Worm (Caenorhabditis elegans) whole organism, L4 larva: ENCODE results near the gene K09A9.8.

Experiments
- D1046.2 ChIP-seq: fragments of 200-800 bp; sonication (Bioruptor generic); IDR thresholded peaks from 2 replicates; pipeline ENCODE4 v1.3.6; 2022; ENCODE audit warnings: missing genetic modification characterization, missing compliant biosample characterization
- F10B5.3 ChIP-seq: sonication (generic microtip); optimal IDR thresholded peaks from 2 replicates; lab custom pipeline; 2016; ENCODE audit warnings: mild to moderate bottlenecking, missing genetic modification characterization, missing compliant biosample characterization
- F26F4.8 ChIP-seq: fragments of 200-800 bp; sonication (Bioruptor generic); conservative IDR thresholded peaks from 2 replicates; pipeline ENCODE4 v1.3.6; 2022; ENCODE audit warnings: missing genetic modification characterization, missing compliant biosample characterization
- F49E8.2 ChIP-seq: sonication (generic microtip); optimal IDR thresholded peaks from 2 replicates; lab custom pipeline; 2016; ENCODE audit warnings: missing compliant biosample characterization, mild to moderate bottlenecking, missing genetic modification characterization, borderline replicate concordance
- T20F7.1 ChIP-seq: fragments of 200-800 bp; sonication (Bioruptor generic); optimal IDR thresholded peaks from 2 replicates; lab custom pipeline; 2018; ENCODE audit warnings: mild to moderate bottlenecking, missing genetic modification characterization, missing compliant biosample characterization
- T26A8.4 ChIP-seq: fragments of 200-800 bp; sonication (Bioruptor generic); IDR thresholded peaks from 2 replicates; pipeline ENCODE4 v1.3.6; 2022; ENCODE audit warnings: missing genetic modification characterization, missing compliant biosample characterization
- Y105C5A.15 ChIP-seq: fragments of 200-800 bp; sonication (Bioruptor generic); IDR thresholded peaks from 2 replicates; pipeline ENCODE4 v1.3.6; 2022; ENCODE audit warnings: missing genetic modification characterization, missing compliant biosample characterization
- ZK337.2 ChIP-seq: fragments of 200-800 bp; sonication (Bioruptor generic); IDR thresholded peaks from 2 replicates; pipeline ENCODE4 v1.3.6; 2022; ENCODE audit warnings: missing genetic modification reagents, missing genetic modification characterization, missing compliant biosample characterization
- ZK546.5 ChIP-seq, 2 experiments: sonication (generic microtip); optimal IDR thresholded peaks; 2 replicates each; lab custom pipeline; 2017; ENCODE audit warnings: missing biosample characterization in 2 of 2, missing genetic modification characterization in 2 of 2
- aha-1 ChIP-seq: fragments of 150-350 bp; peaks from one replicate; lab custom pipeline; 2014; ENCODE audit warnings: missing biosample characterization, missing genetic modification characterization
- ama-1 ChIP-seq: fragments of 150-350 bp; optimal IDR thresholded peaks from 2 replicates; lab custom pipeline; 2014; ENCODE audit warnings: inconsistent platforms, mixed read lengths
- attf-4 ChIP-seq: sonication (generic microtip); optimal IDR thresholded peaks from 3 replicates; lab custom pipeline; 2017; ENCODE audit warnings: missing biosample characterization, missing genetic modification characterization
- ceh-28 ChIP-seq: fragments of 150-350 bp; optimal IDR thresholded peaks from 2 replicates; lab custom pipeline; 2014; ENCODE audit warnings: missing biosample characterization, missing genetic modification reagents, missing genetic modification characterization
- ceh-44 ChIP-seq: fragments of 200-800 bp; sonication (Bioruptor generic); IDR thresholded peaks from 2 replicates; pipeline ENCODE4 v1.3.6; 2022; ENCODE audit warnings: missing genetic modification reagents, missing genetic modification characterization, missing compliant biosample characterization
- ceh-62 ChIP-seq: sonication (generic microtip); optimal IDR thresholded peaks from 2 replicates; lab custom pipeline; 2017; ENCODE audit warnings: missing biosample characterization, missing genetic modification characterization
- daf-8 ChIP-seq: fragments of 200-800 bp; sonication (Bioruptor generic); IDR thresholded peaks from 2 replicates; pipeline ENCODE4 v1.3.6; 2022; ENCODE audit warnings: missing genetic modification characterization, missing compliant biosample characterization
- dmd-6 ChIP-seq: fragments of 200-800 bp; sonication (Bioruptor generic); IDR thresholded peaks from 2 replicates; pipeline ENCODE4 v1.3.6; 2022; ENCODE audit warnings: missing genetic modification reagents, missing genetic modification characterization, missing compliant biosample characterization
- dmd-8 ChIP-seq: fragments of 200-800 bp; sonication (Bioruptor generic); IDR thresholded peaks from 2 replicates; pipeline ENCODE4 v1.3.6; 2022; ENCODE audit warnings: missing genetic modification characterization, missing compliant biosample characterization
- dpl-1 ChIP-seq: fragments of 150-350 bp; optimal IDR thresholded peaks from 2 replicates; lab custom pipeline; 2014; ENCODE audit warnings: missing biosample characterization, missing genetic modification reagents, missing genetic modification characterization
- dve-1 ChIP-seq: sonication (generic microtip); optimal IDR thresholded peaks from 2 replicates; lab custom pipeline; 2017; ENCODE audit warnings: antibody characterized with exemption, mild to moderate bottlenecking, missing genetic modification characterization, missing compliant biosample characterization; ENCODE audit not compliant: insufficient read depth
- fkh-10 ChIP-seq: fragments of 150-350 bp; optimal IDR thresholded peaks from 2 replicates; lab custom pipeline; 2014; ENCODE audit warnings: missing biosample characterization, missing genetic modification reagents, missing genetic modification characterization
- fos-1 ChIP-seq: fragments of 150-350 bp; optimal IDR thresholded peaks from 2 replicates; lab custom pipeline; 2014; ENCODE audit warnings: missing biosample characterization, missing genetic modification characterization
- hif-1 ChIP-seq, 2 experiments: sonication (generic microtip); optimal IDR thresholded peaks; 2 replicates each; lab custom pipeline; 2016 to 2017; ENCODE audit warnings: missing compliant biosample characterization in 2 of 2, missing genetic modification characterization in 2 of 2, missing genetic modification reagents in 2 of 2, missing genotype in 2 of 2, mild to moderate bottlenecking in 1 of 2
- hlh-11 ChIP-seq: fragments of 200-800 bp; sonication (Bioruptor generic); optimal IDR thresholded peaks from 2 replicates; lab custom pipeline; 2018; ENCODE audit warnings: mild to moderate bottlenecking, missing genetic modification characterization, missing compliant biosample characterization
- hmg-1.1 ChIP-seq: fragments of 200-800 bp; sonication (Bioruptor generic); IDR thresholded peaks from 2 replicates; pipeline ENCODE4 v1.3.6; 2022; ENCODE audit warnings: missing genetic modification reagents, missing genetic modification characterization, missing compliant biosample characterization
- jun-1 ChIP-seq: fragments of 150-350 bp; optimal IDR thresholded peaks from 2 replicates; lab custom pipeline; 2014; ENCODE audit warnings: missing biosample characterization, missing genetic modification reagents, missing genetic modification characterization
- lin-1 ChIP-seq: fragments of 200-800 bp; sonication (Bioruptor generic); IDR thresholded peaks from 2 replicates; pipeline ENCODE4 v1.3.6; 2022; ENCODE audit warnings: missing genetic modification reagents, missing genetic modification characterization, missing compliant biosample characterization
- lin-29 ChIP-seq: fragments of 200-800 bp; sonication (Bioruptor generic); IDR thresholded peaks from 2 replicates; pipeline ENCODE4 v1.3.6; 2022; ENCODE audit warnings: missing genetic modification reagents, missing genetic modification characterization, missing compliant biosample characterization
- lin-38 ChIP-seq: fragments of 200-800 bp; sonication (Bioruptor generic); IDR thresholded peaks from 2 replicates; pipeline ENCODE4 v1.3.6; 2022; ENCODE audit warnings: missing genetic modification reagents, missing genetic modification characterization, missing compliant biosample characterization
- lir-3 ChIP-seq: sonication (generic microtip); optimal IDR thresholded peaks from 2 replicates; lab custom pipeline; 2016; ENCODE audit warnings: mild to moderate bottlenecking, missing genetic modification characterization, missing compliant biosample characterization
- lsy-2 ChIP-seq, 2 experiments: fragments of 150-350 bp in 1 of 2; sonication (generic microtip) in 1 of 2; optimal IDR thresholded peaks; 2 replicates each; lab custom pipeline; 2014 to 2017; ENCODE audit warnings: missing biosample characterization in 2 of 2, missing genetic modification characterization in 2 of 2
- madf-5 ChIP-seq, 2 experiments: fragments of 200-800 bp; sonication (Bioruptor generic); IDR thresholded peaks; 2 replicates each; pipeline ENCODE4 v1.3.6; 2022; ENCODE audit warnings: missing compliant biosample characterization in 2 of 2, missing genetic modification characterization in 2 of 2
- mdl-1 ChIP-seq, 2 experiments: fragments of 150-350 bp in 1 of 2; sonication (generic microtip) in 1 of 2; optimal IDR thresholded peaks; 2 replicates each; lab custom pipeline; 2014 to 2017; ENCODE audit warnings: missing biosample characterization in 2 of 2, missing genetic modification characterization in 2 of 2
- mdt-29 ChIP-seq: fragments of 200-800 bp; sonication (Bioruptor generic); IDR thresholded peaks from 2 replicates; pipeline ENCODE4 v1.3.6; 2022; ENCODE audit warnings: missing genetic modification reagents, missing genetic modification characterization, missing compliant biosample characterization
- mep-1 ChIP-seq: fragments of 150-350 bp; sonication (generic microtip); optimal IDR thresholded peaks from 3 replicates; lab custom pipeline; 2014; ENCODE audit warnings: missing biosample characterization, missing genetic modification characterization
- mxl-2 ChIP-seq: fragments of 200-800 bp; sonication (Bioruptor generic); conservative IDR thresholded peaks from 2 replicates; pipeline ENCODE4 v1.3.6; 2022; ENCODE audit warnings: missing genetic modification reagents, missing genetic modification characterization, missing compliant biosample characterization
- nhr-10 ChIP-seq: fragments of 150-350 bp; optimal IDR thresholded peaks from 2 replicates; lab custom pipeline; 2014; ENCODE audit warnings: missing biosample characterization, missing genetic modification characterization
- nhr-102 ChIP-seq: sonication (generic microtip); optimal IDR thresholded peaks from 2 replicates; lab custom pipeline; 2016; ENCODE audit warnings: mild to moderate bottlenecking, missing genetic modification characterization, moderate library complexity, missing compliant biosample characterization
- nhr-28 ChIP-seq: fragments of 150-350 bp; optimal IDR thresholded peaks from 2 replicates; lab custom pipeline; 2014; ENCODE audit warnings: missing biosample characterization, missing genetic modification characterization
- nhr-48 ChIP-seq: sonication (generic microtip); optimal IDR thresholded peaks from 2 replicates; lab custom pipeline; 2016; ENCODE audit warnings: mild to moderate bottlenecking, missing genetic modification characterization, missing compliant biosample characterization
- pha-4 ChIP-seq, 2 experiments: fragments of 150-350 bp in 1 of 2; fragments of 200-800 bp in 1 of 2; sonication (Bioruptor generic) in 1 of 2; IDR thresholded peaks in 1 of 2; optimal IDR thresholded peaks in 1 of 2; 2 replicates each; pipeline versions ENCODE4 v1.3.6 to Lab custom; 2014 to 2022; ENCODE audit warnings: missing genetic modification characterization in 2 of 2, missing genetic modification reagents in 2 of 2, missing biosample characterization in 1 of 2, missing compliant biosample characterization in 1 of 2
- saeg-2 ChIP-seq: fragments of 200-800 bp; sonication (Bioruptor generic); IDR thresholded peaks from 2 replicates; pipeline ENCODE4 v1.3.6; 2022; ENCODE audit warnings: missing genetic modification reagents, missing genetic modification characterization, missing compliant biosample characterization
- set-16 ChIP-seq: fragments of 200-800 bp; sonication (Bioruptor generic); IDR thresholded peaks from 2 replicates; pipeline ENCODE4 v1.3.6; 2022; ENCODE audit warnings: missing genetic modification reagents, missing genetic modification characterization, missing compliant biosample characterization
- snpc-1.2 ChIP-seq: fragments of 200-800 bp; sonication (Bioruptor generic); IDR thresholded peaks from 2 replicates; pipeline ENCODE4 v1.3.6; 2022; ENCODE audit warnings: missing genetic modification reagents, missing genetic modification characterization, missing compliant biosample characterization
- snpc-4 ChIP-seq: fragments of 150-350 bp; optimal IDR thresholded peaks from 2 replicates; lab custom pipeline; 2014; ENCODE audit warnings: missing biosample characterization, missing genetic modification characterization
- spr-1 ChIP-seq: sonication (generic microtip); optimal IDR thresholded peaks from 2 replicates; lab custom pipeline; 2016; ENCODE audit warnings: mild to moderate bottlenecking, missing genetic modification characterization, missing compliant biosample characterization
- spr-3 ChIP-seq: fragments of 200-800 bp; sonication (Bioruptor generic); optimal IDR thresholded peaks from 2 replicates; lab custom pipeline; 2018; ENCODE audit warnings: mild to moderate bottlenecking, missing genetic modification characterization, missing compliant biosample characterization
- tra-1 ChIP-seq: fragments of 200-800 bp; sonication (Bioruptor generic); IDR thresholded peaks from 2 replicates; pipeline ENCODE4 v1.3.6; 2022; ENCODE audit warnings: missing genetic modification reagents, missing genetic modification characterization, missing compliant biosample characterization

Gene K09A9.8

ce11 chrX:15600512-15601117 is 3.6 kb upstream of the K09A9.8 start, which contains the start of gene ent-2 (continued):
- TF ChIP-seq hif-1 (tag; optimal IDR thresholded peaks at IDR 0.05; lab: Kevin White, UChicago) (peak in 1 of 2 experiments; percentile 1), ZK337.2 (GFP tag; lab: Robert Waterston, UW) (no peak), attf-4 (tag; lab: Kevin White, UChicago) (no peak), mep-1 (peak; percentile 68), ceh-44 (GFP tag; lab: Robert Waterston, UW) (no peak), mxl-2 (GFP tag; lab: Robert Waterston, UW) (no peak), aha-1 (tag; lab: Kevin White, UChicago) (peak; percentile 13), snpc-4 (tag; lab: Kevin White, UChicago) (no peak), lin-1 (GFP tag; lab: Robert Waterston, UW) (no peak), ama-1 (lab: Kevin White, UChicago) (no peak), daf-8 (GFP tag; lab: Robert Waterston, UW) (no peak), lin-38 (GFP tag; lab: Robert Waterston, UW) (no peak), spr-1 (no peak), nhr-48 (tag; lab: Kevin White, UChicago) (no peak), mdl-1 (tag; optimal IDR thresholded peaks at IDR 0.05; lab: Kevin White, UChicago) (peak in 1 of 2 experiments; percentile 84), ZK546.5 (tag; optimal IDR thresholded peaks at IDR 0.05; lab: Kevin White, UChicago) (no peak), jun-1 (tag; lab: Kevin White, UChicago) (no peak), lsy-2 (tag; optimal IDR thresholded peaks at IDR 0.05; lab: Kevin White, UChicago) (peak in 1 of 2 experiments; percentile 40), dmd-6 (GFP tag; lab: Robert Waterston, UW) (peak; percentile 19; the same call in 1 of the 2 replicates), lin-29 (GFP tag; lab: Robert Waterston, UW) (no peak), F26F4.8 (no peak), dve-1 (tag; lab: Kevin White, UChicago) (no peak), nhr-10 (tag; lab: Kevin White, UChicago) (no peak), fos-1 (tag; lab: Kevin White, UChicago) (no peak), T26A8.4 (GFP tag; lab: Robert Waterston, UW) (no peak), tra-1 (GFP tag; lab: Robert Waterston, UW) (no peak), F10B5.3 (tag; lab: Kevin White, UChicago) (no peak), dmd-8 (GFP tag; lab: Robert Waterston, UW) (no peak), dpl-1 (GFP tag; lab: Kevin White, UChicago) (no peak), fkh-10 (GFP tag; lab: Kevin White, UChicago) (peak; percentile 71), F49E8.2 (tag; lab: Kevin White, UChicago) (no peak), lir-3 (tag; lab: Kevin White, UChicago) (no peak), hlh-11 (tag; lab: Kevin White, UChicago) (no peak), T20F7.1 (no peak), nhr-102 (no peak), pha-4 (GFP tag; IDR thresholded peaks at IDR 0.05; lab: Robert Waterston, UW) (no peak), pha-4 (tag; optimal IDR thresholded peaks at IDR 0.05; lab: Kevin White, UChicago) (no peak), snpc-1.2 (GFP tag; lab: Robert Waterston, UW) (no peak), spr-3 (GFP tag; lab: Kevin White, UChicago) (no peak), nhr-28 (tag; lab: Kevin White, UChicago) (no peak), hmg-1.1 (GFP tag; lab: Robert Waterston, UW) (peak; percentile 70), ceh-28 (tag; lab: Kevin White, UChicago) (no peak), D1046.2 (GFP tag; lab: Robert Waterston, UW) (no peak), madf-5 (GFP tag; IDR thresholded peaks at IDR 0.05; lab: Robert Waterston, UW) (no peak), Y105C5A.15 (GFP tag; lab: Robert Waterston, UW) (no peak), ceh-62 (no peak), mdt-29 (no peak), set-16 (GFP tag; lab: Robert Waterston, UW) (0 out of 2 replicates have a peak, but pooled peaks have one; percentile 13), saeg-2 (GFP tag; lab: Robert Waterston, UW) (no peak)
